Fruit fly (Drosophila melanogaster): Measurements from ENCODE around the gene Tim9a.

DNA sequence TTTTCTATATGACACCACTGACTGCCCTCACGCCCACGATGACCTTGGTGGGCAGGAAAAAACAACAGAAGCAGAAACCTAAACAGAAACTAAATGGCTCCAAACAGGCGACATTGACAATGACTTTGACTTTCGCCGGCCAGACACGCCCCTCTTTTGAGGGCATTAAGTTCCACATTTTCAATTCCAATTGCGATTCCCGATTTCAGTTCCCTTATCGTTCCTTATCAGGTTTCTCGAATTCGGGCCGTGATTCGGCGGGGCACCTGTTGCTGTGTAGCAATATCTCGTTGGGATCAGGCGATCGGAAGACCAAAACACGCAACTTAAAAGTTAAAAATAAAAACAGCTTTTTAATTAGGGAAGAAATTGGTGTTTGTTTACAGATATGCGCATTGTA, 22.7 kb downstream of the Tim9a start:
- TF ChIP-seq achi (GFP tag; optimal IDR thresholded peaks at IDR 0.05) (no peak), esn (GFP tag; optimal IDR thresholded peaks at IDR 0.05) (no peak), Met (GFP tag; optimal IDR thresholded peaks at IDR 0.05) (no peak), CG9139 (GFP tag; optimal IDR thresholded peaks at IDR 0.05) (no peak), dsx (GFP tag; optimal IDR thresholded peaks at IDR 0.05; ENCODE audit: poor library complexity, severe bottlenecking) (no peak), CG8119 (GFP tag; IDR thresholded peaks at IDR 0.05) (no peak), CG6792 (GFP tag; optimal IDR thresholded peaks at IDR 0.05) (no peak), OdsH (GFP tag; optimal IDR thresholded peaks at IDR 0.05) (no peak), salr (GFP tag; optimal IDR thresholded peaks at IDR 0.05) (no peak), CG6854 (GFP tag; optimal IDR thresholded peaks at IDR 0.05) (no peak), CG16779 (tag; optimal IDR thresholded peaks at IDR 0.05) (no peak), net (GFP tag; optimal IDR thresholded peaks at IDR 0.05) (no peak)
